Fruit fly (Drosophila melanogaster): Measurements from ENCODE around the gene CG18493.

Gene CG18493

DNA sequence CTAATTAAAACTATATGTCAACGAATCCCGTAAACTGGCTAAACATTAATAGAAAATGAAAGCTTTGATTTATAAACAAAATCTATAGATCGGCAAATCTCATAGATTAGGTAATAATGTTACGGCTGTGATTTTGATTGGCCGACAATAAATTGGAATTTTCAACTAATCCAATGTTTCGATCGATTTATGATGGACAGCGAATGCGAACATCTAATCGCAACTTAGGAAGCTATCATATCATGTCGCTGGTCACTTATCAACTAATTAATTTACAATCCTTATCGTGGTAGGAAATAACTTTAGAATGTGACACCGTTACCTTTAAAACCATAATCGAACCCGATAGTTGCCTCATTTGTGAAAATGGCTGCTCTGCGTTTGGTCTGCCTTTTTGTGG lies at the start of gene CG18493:
CG18493 (plus strand) TSS at position 352 of the 400 bp plus-strand sequence.
- TF ChIP-seq CG4318 (GFP tag; optimal IDR thresholded peaks at IDR 0.05) (no peak), vri (GFP tag; optimal IDR thresholded peaks at IDR 0.05) (no peak), CG32006 (GFP tag; optimal IDR thresholded peaks at IDR 0.05) (no peak), Sox14 (GFP tag; optimal IDR thresholded peaks at IDR 0.05) (no peak), CG3919 (GFP tag; optimal IDR thresholded peaks at IDR 0.05) (no peak), lz (GFP tag; optimal IDR thresholded peaks at IDR 0.05) (no peak), fd85E (GFP tag; optimal IDR thresholded peaks at IDR 0.05) (no peak), CG10631 (GFP tag; optimal IDR thresholded peaks at IDR 0.05) (no peak), Lpt (GFP tag; optimal IDR thresholded peaks at IDR 0.05) (no peak), Eip78C (GFP tag) (no peak), CG16779 (tag; optimal IDR thresholded peaks at IDR 0.05) (no peak), CG11902 (GFP tag; optimal IDR thresholded peaks at IDR 0.05) (no peak)

DNA sequence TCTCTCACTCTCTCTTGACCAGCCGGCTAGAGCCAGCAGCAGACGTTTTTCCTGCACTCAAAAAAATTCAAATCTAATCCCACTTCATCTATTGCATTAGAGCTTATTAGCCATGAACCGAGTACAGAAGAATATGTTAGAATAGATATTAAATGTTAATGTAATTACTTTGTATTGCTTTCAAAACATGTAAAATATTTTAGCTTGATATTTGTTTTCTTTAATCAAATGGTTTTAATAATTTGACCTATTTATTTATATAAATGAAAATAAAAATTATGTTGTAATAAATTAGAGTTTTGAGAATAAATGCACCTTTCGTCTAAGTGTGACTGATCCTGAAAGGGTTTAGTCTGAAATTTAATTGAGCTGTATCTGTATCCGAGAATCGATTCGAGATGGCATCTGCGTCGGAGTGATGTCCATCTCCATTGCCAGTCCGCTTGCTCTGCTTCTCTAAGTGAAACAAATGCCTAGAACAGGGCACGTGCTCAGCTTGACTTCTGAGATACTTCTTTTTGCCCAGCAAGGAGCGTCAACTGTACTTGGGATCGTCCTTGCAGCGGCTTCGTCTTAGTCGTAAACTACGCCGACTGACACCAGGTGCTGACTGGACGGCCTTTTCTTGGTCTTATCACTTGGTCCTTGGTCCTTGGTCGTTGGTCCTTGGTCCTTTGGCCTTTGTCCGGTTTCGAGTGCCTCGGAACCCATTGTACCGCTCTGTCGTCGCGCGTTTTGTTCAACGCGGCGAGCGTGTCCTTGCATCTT lies 49.6 kb upstream of the CG18493 start:
- TF ChIP-seq acj6 (GFP tag; optimal IDR thresholded peaks at IDR 0.05), result no peak
- no peak for TF ChIP-seq CG10669 (GFP tag; optimal IDR thresholded peaks at IDR 0.05)
- TF ChIP-seq ss (GFP tag; optimal IDR thresholded peaks at IDR 0.05), result no peak
- no peak for TF ChIP-seq CG11762 (GFP tag; optimal IDR thresholded peaks at IDR 0.05; ENCODE audit: insufficient read depth)
- TF ChIP-seq achi (GFP tag; optimal IDR thresholded peaks at IDR 0.05), result no peak
- no peak for TF ChIP-seq CG6276 (GFP tag; optimal IDR thresholded peaks at IDR 0.05)
- TF ChIP-seq Ets21C (GFP tag; optimal IDR thresholded peaks at IDR 0.05), result no peak
- TF ChIP-seq esn (GFP tag; optimal IDR thresholded peaks at IDR 0.05), result no peak
- no peak for TF ChIP-seq CG8119 (GFP tag; IDR thresholded peaks at IDR 0.05)
- no peak for TF ChIP-seq fkh (GFP tag; optimal IDR thresholded peaks at IDR 0.05)
- no peak for TF ChIP-seq Sox102F (GFP tag; optimal IDR thresholded peaks at IDR 0.05)
- TF ChIP-seq CG11902 (GFP tag; optimal IDR thresholded peaks at IDR 0.05), result no peak
- no peak for TF ChIP-seq pdm3 (GFP tag; optimal IDR thresholded peaks at IDR 0.05)
- no peak for TF ChIP-seq eg (GFP tag; IDR thresholded peaks at IDR 0.05)
- TF ChIP-seq CG15336 (GFP tag; IDR thresholded peaks at IDR 0.05), result no peak
- TF ChIP-seq CG6808 (GFP tag; optimal IDR thresholded peaks at IDR 0.05), result no peak

DNA sequence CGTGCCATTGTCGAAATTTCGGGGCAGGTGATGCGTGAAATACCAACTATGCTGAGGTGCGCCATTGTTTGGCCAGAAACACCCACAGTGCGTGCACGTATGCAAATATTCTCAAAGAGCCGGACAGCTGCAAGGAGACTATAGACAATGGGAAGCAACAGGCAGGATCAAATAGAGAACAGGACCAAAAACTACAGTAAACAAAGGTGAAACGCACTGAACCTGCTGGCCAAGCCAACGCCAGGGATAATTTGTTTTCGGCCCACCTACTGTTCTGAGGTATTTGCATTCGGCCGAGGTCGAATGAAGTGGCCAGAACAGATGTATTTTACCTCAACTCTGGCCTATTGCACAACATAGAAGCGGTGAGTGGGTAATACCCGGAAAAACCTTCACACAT lies 48.3 kb upstream of the CG18493 start:
- TF ChIP-seq CG32006 (GFP tag; optimal IDR thresholded peaks at IDR 0.05) (no peak), CG31627 (GFP tag; optimal IDR thresholded peaks at IDR 0.05) (no peak), Ets21C (GFP tag; optimal IDR thresholded peaks at IDR 0.05) (no peak), acj6 (GFP tag; optimal IDR thresholded peaks at IDR 0.05) (no peak), Met (GFP tag; optimal IDR thresholded peaks at IDR 0.05) (no peak), Sox102F (GFP tag; optimal IDR thresholded peaks at IDR 0.05) (no peak), dac (GFP tag; optimal IDR thresholded peaks at IDR 0.05) (no peak), Sox14 (GFP tag; optimal IDR thresholded peaks at IDR 0.05) (no peak), CG11902 (GFP tag; optimal IDR thresholded peaks at IDR 0.05) (no peak)

DNA sequence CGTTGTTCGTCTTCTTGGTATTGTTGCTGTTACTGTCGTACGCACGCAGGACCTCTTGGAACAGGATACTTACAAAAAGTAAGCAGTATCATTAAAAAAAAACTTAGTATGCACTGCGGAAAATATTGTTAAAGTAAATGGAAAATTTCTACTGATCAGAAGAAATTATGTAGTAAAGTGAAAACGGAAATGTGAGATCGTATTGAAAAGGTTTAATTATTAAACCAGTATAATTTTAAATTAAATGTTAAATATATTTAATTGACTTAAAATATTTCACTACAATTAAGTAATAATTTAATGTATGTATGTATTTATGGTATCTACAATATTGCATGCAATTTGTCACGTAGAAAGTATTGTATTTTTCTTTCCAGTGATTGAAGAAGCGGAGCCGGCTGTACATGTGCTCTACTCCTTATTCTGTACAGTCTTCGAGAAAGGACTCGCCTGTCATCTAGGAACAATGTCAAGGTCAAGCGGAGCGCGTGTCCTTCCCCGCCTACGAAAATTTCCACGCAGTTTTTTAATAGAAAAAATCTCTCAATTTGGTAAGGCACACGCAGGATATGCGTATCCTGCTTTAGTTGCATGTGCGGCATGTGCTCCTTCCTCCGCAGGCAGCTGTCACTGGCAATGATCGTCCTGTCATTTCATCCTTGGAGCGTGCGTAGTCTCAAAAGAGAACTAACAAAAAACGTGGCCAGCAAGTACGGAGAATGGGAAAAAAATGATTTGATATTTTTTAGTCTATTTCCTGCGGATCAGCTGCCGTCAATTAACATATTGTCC lies 46.3 kb upstream of the CG18493 start:
- TF ChIP-seq spab (GFP tag; optimal IDR thresholded peaks at IDR 0.05), result no peak
- TF ChIP-seq Eip78C (GFP tag), result peak; percentile 7
- no peak for TF ChIP-seq salr (GFP tag; optimal IDR thresholded peaks at IDR 0.05)
